Fruit fly (Drosophila melanogaster) whole organism, embryonic: ENCODE results near the gene CG6766.

Experiments used
- B-H1 ChIP-seq: fragments of 200-800 bp; sonication (Bioruptor generic); IDR thresholded peaks from 3 replicates; pipeline ENCODE4 v1.3.6; 2022; ENCODE audit warnings: missing biosample characterization, missing genetic modification characterization
- B-H2 ChIP-seq: fragments of 200-800 bp; sonication (Bioruptor generic); optimal IDR thresholded peaks from 2 replicates; lab custom pipeline; 2018; ENCODE audit warnings: missing biosample characterization, mild to moderate bottlenecking, missing genetic modification characterization
- BEAF-32 ChIP-seq: fragments of 200-800 bp; sonication (Bioruptor generic); optimal IDR thresholded peaks from 3 replicates; lab custom pipeline; 2017; ENCODE audit warnings: missing biosample characterization, missing genetic modification characterization, mild to moderate bottlenecking, moderate library complexity, missing genetic modification reagents
- CG10267 ChIP-seq: fragments of 200-800 bp; sonication (Bioruptor generic); optimal IDR thresholded peaks from 2 replicates; lab custom pipeline; 2018; ENCODE audit warnings: missing biosample characterization, mild to moderate bottlenecking, missing genetic modification characterization, moderate library complexity
- CG10462 ChIP-seq: fragments of 200-800 bp; sonication (Bioruptor generic); optimal IDR thresholded peaks from 2 replicates; lab custom pipeline; 2016; ENCODE audit warnings: missing biosample characterization, missing genetic modification characterization
- CG10543 ChIP-seq: fragments of 200-800 bp; sonication (Bioruptor generic); optimal IDR thresholded peaks from 3 replicates; lab custom pipeline; 2017; ENCODE audit warnings: missing biosample characterization, mild to moderate bottlenecking, missing genetic modification characterization, moderate library complexity
- CG11247 ChIP-seq: fragments of 200-800 bp; sonication (Bioruptor generic); IDR thresholded peaks from 2 replicates; pipeline ENCODE4 v1.3.6; 2022; ENCODE audit warnings: missing biosample characterization, missing genetic modification characterization
- CG13424 ChIP-seq: fragments of 200-800 bp; sonication (Bioruptor generic); optimal IDR thresholded peaks from 2 replicates; lab custom pipeline; 2019; ENCODE audit warnings: missing biosample characterization, mild to moderate bottlenecking, missing genetic modification characterization, moderate library complexity
- CG15479 ChIP-seq: fragments of 200-800 bp; sonication (Bioruptor generic); optimal IDR thresholded peaks from 3 replicates; lab custom pipeline; 2019; ENCODE audit warnings: missing biosample characterization, mild to moderate bottlenecking, missing genetic modification characterization, moderate library complexity
- CG17829 ChIP-seq: fragments of 200-800 bp; optimal IDR thresholded peaks from 2 replicates; lab custom pipeline; 2019; ENCODE audit warnings: missing biosample characterization, mild to moderate bottlenecking, missing genetic modification characterization, moderate library complexity
- CG2129 ChIP-seq: fragments of 200-800 bp; sonication (Bioruptor generic); IDR thresholded peaks from 2 replicates; pipeline ENCODE4 v1.3.6; 2022; ENCODE audit warnings: missing biosample characterization, missing genetic modification characterization; ENCODE audit not compliant: partially characterized antibody
- CG32772 ChIP-seq: fragments of 200-800 bp; sonication (Bioruptor generic); IDR thresholded peaks from 2 replicates; pipeline ENCODE4 v1.3.6; 2022; ENCODE audit warnings: missing biosample characterization, missing genetic modification characterization
- CG34224 ChIP-seq: fragments of 200-800 bp; sonication (Bioruptor generic); IDR thresholded peaks from 3 replicates; pipeline ENCODE4 v1.3.6; 2022; ENCODE audit warnings: missing biosample characterization, missing genetic modification characterization; ENCODE audit not compliant: partially characterized antibody
- CG3995 ChIP-seq: fragments of 200-800 bp; sonication (Bioruptor generic); optimal IDR thresholded peaks from 3 replicates; lab custom pipeline; 2016; ENCODE audit warnings: missing biosample characterization, missing genetic modification characterization
- CG4282 ChIP-seq: fragments of 200-800 bp; sonication (Bioruptor generic); optimal IDR thresholded peaks from 2 replicates; lab custom pipeline; 2016; ENCODE audit warnings: missing biosample characterization, missing genetic modification characterization
- CG4328 ChIP-seq: fragments of 200-800 bp; sonication (Bioruptor generic); optimal IDR thresholded peaks from 3 replicates; lab custom pipeline; 2017; ENCODE audit warnings: missing biosample characterization, missing genetic modification reagents, missing genetic modification characterization
- CG7839 ChIP-seq: fragments of 200-800 bp; sonication (Bioruptor generic); optimal IDR thresholded peaks from 3 replicates; lab custom pipeline; 2018; ENCODE audit warnings: missing biosample characterization, mild to moderate bottlenecking, missing genetic modification characterization, moderate library complexity
- CG8388 ChIP-seq: fragments of 200-800 bp; sonication (Bioruptor generic); optimal IDR thresholded peaks from 2 replicates; lab custom pipeline; 2019; ENCODE audit warnings: missing biosample characterization, mild to moderate bottlenecking, missing genetic modification characterization, moderate library complexity
- CG9215 ChIP-seq: fragments of 200-800 bp; sonication (Bioruptor generic); IDR thresholded peaks from 2 replicates; pipeline ENCODE4 v1.3.6; 2022; ENCODE audit warnings: missing biosample characterization, missing genetic modification characterization
- D ChIP-seq, 2 experiments: fragments of 200-800 bp in 1 of 2; fragments of >200 bp in 1 of 2; sonication (Bioruptor generic) in 1 of 2; optimal IDR thresholded peaks; 2 replicates in 1 of 2; 3 replicates in 1 of 2; lab custom pipeline; 2017; ENCODE audit warnings: mild to moderate bottlenecking in 1 of 2, missing biosample characterization in 1 of 2, missing genetic modification characterization in 1 of 2, missing genetic modification reagents in 1 of 2
- Ets65A ChIP-seq: fragments of 200-800 bp; sonication (Bioruptor generic); peaks from one replicate; lab custom pipeline; 2016; ENCODE audit warnings: missing biosample characterization, missing genetic modification characterization
- Fer3 ChIP-seq: fragments of 200-800 bp; sonication (Bioruptor generic); optimal IDR thresholded peaks from 2 replicates; lab custom pipeline; 2018; ENCODE audit warnings: missing biosample characterization, mild to moderate bottlenecking, missing genetic modification characterization, moderate library complexity
- Myb ChIP-seq: fragments of 200-800 bp; sonication (Bioruptor generic); optimal IDR thresholded peaks from 2 replicates; lab custom pipeline; 2016; ENCODE audit warnings: missing biosample characterization, missing genetic modification characterization
- NC2α ChIP-seq: fragments of 200-800 bp; sonication (Bioruptor generic); optimal IDR thresholded peaks from 2 replicates; lab custom pipeline; 2016; ENCODE audit warnings: missing biosample characterization, missing genetic modification characterization
- Oaz ChIP-seq: fragments of 200-800 bp; sonication (Bioruptor generic); IDR thresholded peaks from 2 replicates; pipeline ENCODE4 v1.3.6; 2022; ENCODE audit warnings: missing biosample characterization, missing genetic modification characterization
- PHDP ChIP-seq: fragments of 200-800 bp; sonication (Bioruptor generic); optimal IDR thresholded peaks from 3 replicates; lab custom pipeline; 2018; ENCODE audit warnings: missing biosample characterization, mild to moderate bottlenecking, missing genetic modification characterization, moderate library complexity
- Poxn ChIP-seq: fragments of 200-800 bp; sonication (Bioruptor generic); IDR thresholded peaks from 2 replicates; pipeline ENCODE4 v1.3.6; 2022; ENCODE audit warnings: missing biosample characterization, missing genetic modification characterization
- Side ChIP-seq: fragments of 200-800 bp; sonication (Bioruptor generic); optimal IDR thresholded peaks from 2 replicates; lab custom pipeline; 2016; ENCODE audit warnings: missing biosample characterization, missing genetic modification characterization
- Sry-β ChIP-seq: fragments of 200-800 bp; sonication (Bioruptor generic); optimal IDR thresholded peaks from 2 replicates; lab custom pipeline; 2018; ENCODE audit warnings: missing biosample characterization, mild to moderate bottlenecking, missing genetic modification characterization, moderate library complexity
- Ssrp ChIP-seq: fragments of 200-800 bp; sonication (Bioruptor generic); optimal IDR thresholded peaks from 2 replicates; lab custom pipeline; 2018; ENCODE audit warnings: missing biosample characterization, mild to moderate bottlenecking, missing genetic modification characterization, moderate library complexity
- Trl ChIP-seq, 3 experiments: fragments of >200 bp in 2 of 3; fragments of 200-800 bp in 1 of 3; sonication (Bioruptor generic) in 1 of 3; optimal IDR thresholded peaks; 2 replicates in 1 of 3; 3 replicates in 2 of 3; lab custom pipeline; 2016 to 2017; ENCODE audit warnings: missing biosample characterization in 1 of 3, missing genetic modification characterization in 1 of 3
- ara ChIP-seq: fragments of 200-800 bp; sonication (Bioruptor generic); IDR thresholded peaks from 2 replicates; pipeline ENCODE4 v1.3.6; 2022; ENCODE audit warnings: missing biosample characterization, missing genetic modification characterization
- btn ChIP-seq: fragments of 200-800 bp; sonication (Bioruptor generic); optimal IDR thresholded peaks from 2 replicates; lab custom pipeline; 2016; ENCODE audit warnings: missing biosample characterization, missing genetic modification characterization
- chm ChIP-seq: fragments of 200-800 bp; sonication (Bioruptor generic); IDR thresholded peaks from 2 replicates; pipeline ENCODE4 v1.3.6; 2022; ENCODE audit warnings: missing biosample characterization, missing genetic modification characterization
- crc ChIP-seq: fragments of 200-800 bp; sonication (Bioruptor generic); optimal IDR thresholded peaks from 2 replicates; lab custom pipeline; 2016; ENCODE audit warnings: missing biosample characterization, missing genetic modification characterization
- fd3F ChIP-seq: fragments of 200-800 bp; sonication (Bioruptor generic); optimal IDR thresholded peaks from 2 replicates; lab custom pipeline; 2018; ENCODE audit warnings: missing biosample characterization, mild to moderate bottlenecking, missing genetic modification characterization, moderate library complexity
- gem ChIP-seq: fragments of 200-800 bp; sonication (Bioruptor generic); optimal IDR thresholded peaks from 2 replicates; lab custom pipeline; 2019; ENCODE audit warnings: missing biosample characterization, mild to moderate bottlenecking, missing genetic modification characterization, moderate library complexity
- gfzf ChIP-seq: fragments of 200-800 bp; sonication (Bioruptor generic); optimal IDR thresholded peaks from 2 replicates; lab custom pipeline; 2016; ENCODE audit warnings: missing biosample characterization, mild to moderate bottlenecking, missing genetic modification characterization, moderate library complexity
- gsb-n ChIP-seq: fragments of 200-800 bp; sonication (Bioruptor generic); optimal IDR thresholded peaks from 3 replicates; lab custom pipeline; 2018; ENCODE audit warnings: missing biosample characterization, mild to moderate bottlenecking, missing genetic modification characterization
- kay ChIP-seq: fragments of 200-800 bp; sonication (Bioruptor generic); optimal IDR thresholded peaks from 2 replicates; lab custom pipeline; 2016; ENCODE audit warnings: missing biosample characterization, missing genetic modification characterization
- mirr ChIP-seq: fragments of 200-800 bp; sonication (Bioruptor generic); optimal IDR thresholded peaks from 3 replicates; lab custom pipeline; 2018; ENCODE audit warnings: missing biosample characterization, mild to moderate bottlenecking, missing genetic modification characterization
- nau ChIP-seq: fragments of 200-800 bp; sonication (Bioruptor generic); optimal IDR thresholded peaks from 3 replicates; lab custom pipeline; 2017; ENCODE audit warnings: missing biosample characterization, mild to moderate bottlenecking, missing genetic modification characterization, missing genetic modification reagents
- tap ChIP-seq: fragments of 200-800 bp; optimal IDR thresholded peaks from 3 replicates; lab custom pipeline; 2019; ENCODE audit warnings: missing biosample characterization, mild to moderate bottlenecking, missing genetic modification characterization, moderate library complexity
- tna ChIP-seq: fragments of 200-800 bp; sonication (Bioruptor generic); IDR thresholded peaks from 2 replicates; pipeline ENCODE4 v1.3.6; 2022; ENCODE audit warnings: missing biosample characterization, missing genetic modification characterization; ENCODE audit not compliant: partially characterized antibody
- zen ChIP-seq: fragments of 200-800 bp; sonication (Bioruptor generic); optimal IDR thresholded peaks from 3 replicates; lab custom pipeline; 2018; ENCODE audit warnings: missing biosample characterization, mild to moderate bottlenecking, missing genetic modification characterization, moderate library complexity
- zen2 ChIP-seq: fragments of 200-800 bp; sonication (Bioruptor generic); IDR thresholded peaks from 3 replicates; pipeline ENCODE4 v1.3.6; 2022; ENCODE audit warnings: missing biosample characterization, missing genetic modification characterization; ENCODE audit not compliant: partially characterized antibody

CG6766 gene

DNA sequence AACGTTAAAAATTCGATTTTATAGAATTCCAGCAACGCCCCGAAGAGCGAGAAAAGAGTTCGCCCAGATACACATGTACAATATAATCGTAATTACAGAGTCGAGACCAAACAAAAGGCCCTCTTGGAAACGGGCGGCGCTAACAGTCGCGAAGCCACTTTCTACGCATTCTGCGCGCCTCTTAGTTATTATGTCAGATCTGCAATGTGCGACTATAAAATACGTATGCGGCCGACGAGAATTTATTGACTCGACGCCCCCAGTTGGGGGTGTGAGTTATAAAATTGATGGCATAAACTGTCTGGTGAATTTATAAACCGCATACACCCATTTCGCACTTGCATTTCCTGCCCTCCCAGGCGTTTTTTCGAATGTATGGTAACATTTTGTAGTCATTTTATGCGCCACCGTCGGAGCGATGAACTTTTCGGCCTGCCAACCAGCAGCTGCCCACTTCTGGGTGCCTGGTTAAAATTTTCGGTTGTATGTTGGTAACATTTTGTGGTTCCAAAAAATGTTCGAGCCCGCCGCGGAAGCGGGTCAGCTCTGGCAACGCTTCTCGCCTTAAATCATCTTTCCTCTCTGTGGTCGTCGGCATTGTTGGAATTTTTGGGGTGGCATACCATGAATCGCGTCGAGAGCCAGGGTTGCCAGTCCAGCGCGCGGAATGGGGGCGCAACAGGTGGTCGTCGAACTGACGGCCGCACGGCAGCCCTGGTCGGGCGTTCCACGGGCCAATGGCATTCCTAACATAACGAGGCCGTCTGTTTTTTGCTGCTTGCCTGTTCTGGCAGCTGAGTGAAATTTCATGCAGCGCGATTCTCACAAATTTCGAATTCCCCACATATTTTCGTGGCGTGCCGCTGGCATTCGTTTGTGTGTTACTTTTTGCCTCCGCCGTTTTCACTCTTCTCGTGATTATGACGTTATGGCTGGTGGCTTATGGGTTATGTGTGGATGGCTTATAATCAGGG is 28.5 kb downstream of the CG6766 start (continued):
- TF ChIP-seq tna (GFP tag; lab: Robert Waterston, UW): no peak
- peak; percentile 29 for TF ChIP-seq BEAF-32
- peak; percentile 85 for TF ChIP-seq Side (GFP tag; lab: Kevin White, UChicago)
- TF ChIP-seq CG2129 (GFP tag; lab: Robert Waterston, UW): no peak
- TF ChIP-seq B-H1 (GFP tag; lab: Robert Waterston, UW): no peak
- TF ChIP-seq CG13424 (tag; lab: Kevin White, UChicago): peak; percentile 55
- TF ChIP-seq Fer3 (tag; lab: Kevin White, UChicago): peak; percentile 55
- TF ChIP-seq zen2 (GFP tag; lab: Robert Waterston, UW): no peak
- TF ChIP-seq CG32772 (GFP tag; lab: Robert Waterston, UW): no peak
- TF ChIP-seq CG17829 (tag; lab: Kevin White, UChicago): peak; percentile 98
- TF ChIP-seq btn (GFP tag; lab: Kevin White, UChicago): peak; percentile 66
- TF ChIP-seq CG8388 (GFP tag; lab: Kevin White, UChicago): peak; percentile 29
- peak; percentile 56 for TF ChIP-seq Myb
- TF ChIP-seq B-H2: peak; percentile 74
- TF ChIP-seq CG3995 (GFP tag; lab: Kevin White, UChicago): peak; percentile 87
- TF ChIP-seq Ssrp: no peak
- TF ChIP-seq Trl (optimal IDR thresholded peaks at IDR 0.05; lab: Kevin White, UChicago): peak in 1 of 2 experiments; percentile 7
- TF ChIP-seq Trl (GFP tag; optimal IDR thresholded peaks at IDR 0.05; lab: Kevin White, UChicago): peak; percentile 64
- TF ChIP-seq nau (GFP tag; lab: Kevin White, UChicago): no peak
- TF ChIP-seq CG4328 (GFP tag; lab: Kevin White, UChicago): peak; percentile 68
- TF ChIP-seq CG11247 (GFP tag; lab: Robert Waterston, UW): no peak
- TF ChIP-seq gfzf: peak; percentile 15
- no peak for TF ChIP-seq CG9215
- TF ChIP-seq D (optimal IDR thresholded peaks at IDR 0.05; lab: Kevin White, UChicago): peak; percentile 88
- peak; percentile 14 for TF ChIP-seq D (GFP tag; optimal IDR thresholded peaks at IDR 0.05; lab: Kevin White, UChicago)
- peak; percentile 58 for TF ChIP-seq NC2α (GFP tag; lab: Kevin White, UChicago)
- peak; percentile 55 for TF ChIP-seq CG10267 (tag; lab: Kevin White, UChicago)
- TF ChIP-seq gsb-n (tag; lab: Kevin White, UChicago): no peak
- TF ChIP-seq tap: peak; percentile 51
- peak; percentile 90 for TF ChIP-seq CG15479 (GFP tag; lab: Kevin White, UChicago)
- TF ChIP-seq fd3F (GFP tag; lab: Kevin White, UChicago): peak; percentile 32
- no peak for TF ChIP-seq Poxn
- no peak for TF ChIP-seq CG34224 (GFP tag; lab: Robert Waterston, UW)
- peak; percentile 60 for TF ChIP-seq CG7839 (tag; lab: Kevin White, UChicago)
- TF ChIP-seq crc: peak; percentile 17
- TF ChIP-seq Sry-β (GFP tag; lab: Kevin White, UChicago): peak; percentile 19
- peak; percentile 20 for TF ChIP-seq kay
- no peak for TF ChIP-seq CG4282 (GFP tag; lab: Kevin White, UChicago)
- TF ChIP-seq ara: no peak
- peak; percentile 50 for TF ChIP-seq PHDP (tag; lab: Kevin White, UChicago)
- no peak for TF ChIP-seq CG10462 (GFP tag; lab: Kevin White, UChicago)
- no peak for TF ChIP-seq Oaz (GFP tag; lab: Robert Waterston, UW)
- TF ChIP-seq chm (GFP tag; lab: Robert Waterston, UW): no peak
- TF ChIP-seq zen (tag; lab: Kevin White, UChicago): peak; percentile 31
- TF ChIP-seq gem (tag; lab: Kevin White, UChicago): peak; percentile 65
- TF ChIP-seq Ets65A: peak; percentile 89
- TF ChIP-seq mirr (GFP tag; lab: Kevin White, UChicago): peak; percentile 93
- peak; percentile 99 for TF ChIP-seq CG10543
